Fruit fly (Drosophila melanogaster): Measurements from ENCODE around the gene twr.

twr gene

dm6 chr3R:6657278-6658246, at the start of gene twr, which contains the start of gene CG1307:
Gene twr, plus strand, starts transcription at chr3R:6657882.
Gene CG1307, minus strand, starts transcription at chr3R:6657442.
- peak; percentile 6 to 56 for TF ChIP-seq CTCF (optimal IDR thresholded peaks at IDR 0.05)
- TF ChIP-seq CG8478 (optimal IDR thresholded peaks at IDR 0.05) = no peak

- TF ChIP-seq CG8478 (optimal IDR thresholded peaks at IDR 0.05) = no peak
- TF ChIP-seq CTCF (optimal IDR thresholded peaks at IDR 0.05) = no peak
These were observed 48.9 kb upstream of the twr start, which contains the start of gene glob2 for dm6 chr3R:6608814-6609213. Gene glob2, minus strand, starts transcription at chr3R:6608914.

dm6 chr3R:6627800-6628199, 29.9 kb upstream of the twr start, which contains the start of gene sowi:
Gene sowi, minus strand, starts transcription at chr3R:6627900.
- TF ChIP-seq CG8478 (optimal IDR thresholded peaks at IDR 0.05) (no peak), CTCF (optimal IDR thresholded peaks at IDR 0.05) (no peak)

- TF ChIP-seq CG8478 (optimal IDR thresholded peaks at IDR 0.05) = no peak
- TF ChIP-seq CTCF (optimal IDR thresholded peaks at IDR 0.05) = no peak
These were observed 28.5 kb upstream of the twr start, which contains the start of gene CG15177 for dm6 chr3R:6629221-6629620. Gene CG15177, minus strand, starts transcription at chr3R:6629321.

dm6 chr3R:6629851-6630250, 27.8 kb upstream of the twr start, which contains the start of gene sunz:
Gene sunz, plus strand, starts transcription at chr3R:6630151.
- TF ChIP-seq CTCF (optimal IDR thresholded peaks at IDR 0.05) = no peak
- TF ChIP-seq CG8478 (optimal IDR thresholded peaks at IDR 0.05) = no peak

- TF ChIP-seq CG8478 (optimal IDR thresholded peaks at IDR 0.05) = no peak
- TF ChIP-seq CTCF (optimal IDR thresholded peaks at IDR 0.05) = no peak
These were observed 16.8 kb upstream of the twr start, which contains the start of gene CG31286 for dm6 chr3R:6640932-6641331. Gene CG31286, plus strand, starts transcription at chr3R:6641232.

- TF ChIP-seq CTCF (optimal IDR thresholded peaks at IDR 0.05) (no peak), CG8478 (optimal IDR thresholded peaks at IDR 0.05) (no peak)
These were observed 13.3 kb upstream of the twr start, which contains the start of gene Ass for dm6 chr3R:6644334-6644733. Gene Ass, minus strand, starts transcription at chr3R:6644434.

- TF ChIP-seq CTCF (optimal IDR thresholded peaks at IDR 0.05) (peak; percentile 57 to 69), CG8478 (optimal IDR thresholded peaks at IDR 0.05) (no peak)
These were observed 10.9 kb upstream of the twr start, which contains the start of gene Taf1 for dm6 chr3R:6646740-6647139. Gene Taf1, plus strand, starts transcription at chr3R:6646889.

- TF ChIP-seq CG8478 (optimal IDR thresholded peaks at IDR 0.05) (no peak), CTCF (optimal IDR thresholded peaks at IDR 0.05) (peak; percentile 70 to 74)
These were observed 2.3 kb downstream of the twr start, which contains the start of gene agt for dm6 chr3R:6659941-6660340. Gene agt, minus strand, starts transcription at chr3R:6660100.

dm6 chr3R:6662613-6663288, 5.1 kb downstream of the twr start:
- TF ChIP-seq CTCF (optimal IDR thresholded peaks at IDR 0.05) (no peak), CG8478 (optimal IDR thresholded peaks at IDR 0.05) (no peak)

- no peak for TF ChIP-seq CTCF (optimal IDR thresholded peaks at IDR 0.05)
- TF ChIP-seq CG8478 (optimal IDR thresholded peaks at IDR 0.05) = no peak
These were observed 5.6 kb downstream of the twr start for dm6 chr3R:6663289-6663666.

dm6 chr3R:6664371-6665116, 6.9 kb downstream of the twr start:
- no peak for TF ChIP-seq CTCF (optimal IDR thresholded peaks at IDR 0.05)
- no peak for TF ChIP-seq CG8478 (optimal IDR thresholded peaks at IDR 0.05)

- TF ChIP-seq CTCF (optimal IDR thresholded peaks at IDR 0.05) (no peak), CG8478 (optimal IDR thresholded peaks at IDR 0.05) (no peak)
These were observed 7.5 kb downstream of the twr start for dm6 chr3R:6665117-6665654.

- no peak for TF ChIP-seq CTCF (optimal IDR thresholded peaks at IDR 0.05)
These were observed 9.6 kb downstream of the twr start for dm6 chr3R:6667245-6667644.

All from S2 (cell line).